Fruit fly (Drosophila melanogaster) whole organism, embryonic: ENCODE measurements around the gene CG17738.

ENCODE experiments used
- Abd-B ChIP-seq: fragments of 200-800 bp; sonication (Bioruptor generic); optimal IDR thresholded peaks from 2 replicates; lab custom pipeline; 2018; ENCODE audit warnings: missing biosample characterization, mild to moderate bottlenecking, missing genetic modification characterization, moderate library complexity
- Aef1 ChIP-seq: fragments of 200-800 bp; sonication (Bioruptor generic); IDR thresholded peaks from 3 replicates; pipeline ENCODE4 v1.3.6; 2022; ENCODE audit warnings: missing biosample characterization, missing genetic modification characterization
- CG11093 ChIP-seq: fragments of 200-800 bp; sonication (Bioruptor generic); IDR thresholded peaks from 3 replicates; pipeline ENCODE4 v1.3.6; 2022; ENCODE audit warnings: missing biosample characterization, missing genetic modification characterization
- CG12942 ChIP-seq: fragments of 200-800 bp; sonication (Bioruptor generic); optimal IDR thresholded peaks from 3 replicates; lab custom pipeline; 2016; ENCODE audit warnings: missing biosample characterization, missing genetic modification characterization
- CG13894 ChIP-seq: fragments of 200-800 bp; sonication (Bioruptor generic); optimal IDR thresholded peaks from 3 replicates; lab custom pipeline; 2018; ENCODE audit warnings: missing biosample characterization, mild to moderate bottlenecking, missing genetic modification characterization, moderate library complexity
- CG15601 ChIP-seq: fragments of 200-800 bp; sonication (Bioruptor generic); optimal IDR thresholded peaks from 3 replicates; lab custom pipeline; 2019; ENCODE audit warnings: missing biosample characterization, mild to moderate bottlenecking, missing genetic modification characterization, moderate library complexity
- CG15696 ChIP-seq: fragments of 200-800 bp; sonication (Bioruptor generic); optimal IDR thresholded peaks from 2 replicates; lab custom pipeline; 2019; ENCODE audit warnings: missing biosample characterization, mild to moderate bottlenecking, missing genetic modification characterization, moderate library complexity
- CG17612 ChIP-seq: fragments of 200-800 bp; sonication (Bioruptor generic); IDR thresholded peaks from 2 replicates; pipeline ENCODE4 v1.3.6; 2022; ENCODE audit warnings: missing biosample characterization, missing genetic modification characterization
- CG2678 ChIP-seq: fragments of 200-800 bp; sonication (Bioruptor generic); optimal IDR thresholded peaks from 3 replicates; lab custom pipeline; 2019; ENCODE audit warnings: missing biosample characterization, mild to moderate bottlenecking, missing genetic modification characterization, moderate library complexity
- CG31441 ChIP-seq: fragments of 200-800 bp; sonication (Bioruptor generic); IDR thresholded peaks from 2 replicates; pipeline ENCODE4 v1.3.6; 2022; ENCODE audit warnings: missing biosample characterization, missing genetic modification characterization
- CG4820 ChIP-seq: fragments of 200-800 bp; sonication (Bioruptor generic); optimal IDR thresholded peaks from 3 replicates; lab custom pipeline; 2016; ENCODE audit warnings: missing biosample characterization, missing genetic modification characterization
- CG4854 ChIP-seq: fragments of 200-800 bp; sonication (Bioruptor generic); optimal IDR thresholded peaks from 2 replicates; lab custom pipeline; 2016; ENCODE audit warnings: missing biosample characterization, missing genetic modification characterization, inconsistent platforms
- CG6654 ChIP-seq: fragments of 200-800 bp; sonication (Bioruptor generic); optimal IDR thresholded peaks from 2 replicates; lab custom pipeline; 2017; ENCODE audit warnings: missing biosample characterization, mild to moderate bottlenecking, missing genetic modification characterization
- CG8359 ChIP-seq: fragments of 200-800 bp; sonication (Bioruptor generic); optimal IDR thresholded peaks from 2 replicates; lab custom pipeline; 2017; ENCODE audit warnings: missing biosample characterization, mild to moderate bottlenecking, missing genetic modification characterization, borderline replicate concordance
- CG8765 ChIP-seq: fragments of 200-800 bp; sonication (Bioruptor generic); IDR thresholded peaks from 2 replicates; pipeline ENCODE4 v1.3.6; 2022; ENCODE audit warnings: missing biosample characterization, missing genetic modification characterization
- CG9932 ChIP-seq: fragments of 200-800 bp; sonication (Bioruptor generic); IDR thresholded peaks from 2 replicates; pipeline ENCODE4 v1.3.6; 2022; ENCODE audit warnings: missing biosample characterization, missing genetic modification characterization
- CoRest ChIP-seq: fragments of 200-800 bp; sonication (Bioruptor generic); optimal IDR thresholded peaks from 3 replicates; lab custom pipeline; 2018; ENCODE audit warnings: missing biosample characterization, mild to moderate bottlenecking, missing genetic modification characterization, moderate library complexity
- D ChIP-seq, 2 experiments: fragments of 200-800 bp in 1 of 2; fragments of >200 bp in 1 of 2; sonication (Bioruptor generic) in 1 of 2; optimal IDR thresholded peaks; 2 replicates in 1 of 2; 3 replicates in 1 of 2; lab custom pipeline; 2017; ENCODE audit warnings: mild to moderate bottlenecking in 1 of 2, missing biosample characterization in 1 of 2, missing genetic modification characterization in 1 of 2, missing genetic modification reagents in 1 of 2
- Kr ChIP-seq: fragments of 200-800 bp; sonication (Bioruptor generic); optimal IDR thresholded peaks from 2 replicates; lab custom pipeline; 2017; ENCODE audit warnings: missing biosample characterization, mild to moderate bottlenecking, missing genetic modification characterization
- Mad ChIP-seq: fragments of 200-800 bp; sonication (Bioruptor generic); optimal IDR thresholded peaks from 2 replicates; lab custom pipeline; 2016; ENCODE audit warnings: missing biosample characterization, missing genetic modification characterization
- Sin3A ChIP-seq: fragments of >200 bp; optimal IDR thresholded peaks from 2 replicates; lab custom pipeline; 2018
- Sox100B ChIP-seq: fragments of 200-800 bp; sonication (Bioruptor generic); optimal IDR thresholded peaks from 3 replicates; lab custom pipeline; 2018; ENCODE audit warnings: missing biosample characterization, mild to moderate bottlenecking, missing genetic modification characterization
- Stat92E ChIP-seq, 3 experiments: fragments of >200 bp in 2 of 3; fragments of 200-800 bp in 1 of 3; sonication (Bioruptor generic) in 1 of 3; optimal IDR thresholded peaks; 2 replicates each; lab custom pipeline; 2017 to 2019; ENCODE audit warnings: missing biosample characterization in 3 of 3, missing genetic modification characterization in 3 of 3, mild to moderate bottlenecking in 1 of 3, moderate library complexity in 1 of 3
- Xrp1 ChIP-seq: fragments of 200-800 bp; sonication (Bioruptor generic); IDR thresholded peaks from 2 replicates; pipeline ENCODE4 v1.3.6; 2022; ENCODE audit warnings: missing biosample characterization, missing genetic modification characterization
- ac ChIP-seq: fragments of 200-800 bp; sonication (Bioruptor generic); optimal IDR thresholded peaks from 3 replicates; lab custom pipeline; 2017; ENCODE audit warnings: missing biosample characterization, mild to moderate bottlenecking, missing genetic modification characterization
- bsh ChIP-seq, 2 experiments: fragments of 200-800 bp; sonication (Bioruptor generic); optimal IDR thresholded peaks; 2 replicates each; lab custom pipeline; 2017 to 2018; ENCODE audit warnings: mild to moderate bottlenecking in 2 of 2, missing biosample characterization in 2 of 2, missing genetic modification characterization in 2 of 2, moderate library complexity in 1 of 2
- cad ChIP-seq: fragments of >200 bp; optimal IDR thresholded peaks from 2 replicates; lab custom pipeline; 2017; ENCODE audit warnings: missing biosample characterization, missing genetic modification characterization
- dpn ChIP-seq, 2 experiments: fragments of 200-800 bp; sonication (Bioruptor generic); optimal IDR thresholded peaks; 3 replicates each; lab custom pipeline; 2016; ENCODE audit warnings: missing biosample characterization in 2 of 2, missing genetic modification characterization in 2 of 2
- fd102C ChIP-seq: fragments of 200-800 bp; sonication (Bioruptor generic); optimal IDR thresholded peaks from 2 replicates; lab custom pipeline; 2018; ENCODE audit warnings: missing biosample characterization, mild to moderate bottlenecking, missing genetic modification characterization, moderate library complexity
- fd64A ChIP-seq: fragments of 200-800 bp; sonication (Bioruptor generic); optimal IDR thresholded peaks from 3 replicates; lab custom pipeline; 2018; ENCODE audit warnings: missing biosample characterization, mild to moderate bottlenecking, missing genetic modification characterization
- gro ChIP-seq: fragments of 200-800 bp; sonication (Bioruptor generic); optimal IDR thresholded peaks from 2 replicates; lab custom pipeline; 2016; ENCODE audit warnings: missing biosample characterization, missing genetic modification characterization
- jumu ChIP-seq: fragments of 200-800 bp; sonication (Bioruptor generic); optimal IDR thresholded peaks from 3 replicates; lab custom pipeline; 2016; ENCODE audit warnings: missing biosample characterization, missing genetic modification characterization
- lola ChIP-seq, 3 experiments: fragments of >200 bp in 2 of 3; fragments of 200-800 bp in 1 of 3; sonication (Bioruptor generic) in 1 of 3; optimal IDR thresholded peaks; 2 replicates each; lab custom pipeline; 2017 to 2019; ENCODE audit warnings: missing biosample characterization in 3 of 3, missing genetic modification characterization in 3 of 3, mild to moderate bottlenecking in 1 of 3, moderate library complexity in 1 of 3
- lov ChIP-seq, 2 experiments: fragments of 200-800 bp in 1 of 2; fragments of >200 bp in 1 of 2; sonication (Bioruptor generic) in 1 of 2; IDR thresholded peaks in 1 of 2; optimal IDR thresholded peaks in 1 of 2; 2 replicates in 1 of 2; 3 replicates in 1 of 2; pipeline versions ENCODE4 v1.3.6 to Lab custom; 2017 to 2022; ENCODE audit warnings: missing biosample characterization in 1 of 2, missing genetic modification characterization in 1 of 2
- mirr ChIP-seq: fragments of 200-800 bp; sonication (Bioruptor generic); optimal IDR thresholded peaks from 3 replicates; lab custom pipeline; 2018; ENCODE audit warnings: missing biosample characterization, mild to moderate bottlenecking, missing genetic modification characterization
- odd ChIP-seq: fragments of 200-800 bp; sonication (Bioruptor generic); optimal IDR thresholded peaks from 2 replicates; lab custom pipeline; 2017; ENCODE audit warnings: missing biosample characterization, mild to moderate bottlenecking, missing genetic modification characterization
- org-1 ChIP-seq: fragments of 200-800 bp; sonication (Bioruptor generic); optimal IDR thresholded peaks from 2 replicates; lab custom pipeline; 2017; ENCODE audit warnings: missing biosample characterization, missing genetic modification characterization
- repo ChIP-seq: fragments of 200-800 bp; sonication (Bioruptor generic); optimal IDR thresholded peaks from 2 replicates; lab custom pipeline; 2016; ENCODE audit warnings: missing biosample characterization, missing genetic modification characterization
- sd ChIP-seq: fragments of 200-800 bp; sonication (Bioruptor generic); optimal IDR thresholded peaks from 3 replicates; lab custom pipeline; 2018; ENCODE audit warnings: missing biosample characterization, mild to moderate bottlenecking, missing genetic modification characterization, moderate library complexity
- sens-2 ChIP-seq: fragments of 200-800 bp; sonication (Bioruptor generic); IDR thresholded peaks from 2 replicates; pipeline ENCODE4 v1.3.6; 2022; ENCODE audit warnings: missing biosample characterization, missing genetic modification characterization
- tap ChIP-seq: fragments of 200-800 bp; optimal IDR thresholded peaks from 3 replicates; lab custom pipeline; 2019; ENCODE audit warnings: missing biosample characterization, mild to moderate bottlenecking, missing genetic modification characterization, moderate library complexity
- tll ChIP-seq, 2 experiments: fragments of 200-800 bp in 1 of 2; fragments of >200 bp in 1 of 2; sonication (Bioruptor generic) in 1 of 2; optimal IDR thresholded peaks; 2 replicates each; lab custom pipeline; 2017 to 2019; ENCODE audit warnings: missing biosample characterization in 2 of 2, missing genetic modification characterization in 2 of 2, mild to moderate bottlenecking in 1 of 2, moderate library complexity in 1 of 2
- toy ChIP-seq: fragments of 200-800 bp; sonication (Bioruptor generic); IDR thresholded peaks from 2 replicates; pipeline ENCODE4 v1.3.6; 2022; ENCODE audit warnings: missing biosample characterization, missing genetic modification characterization
- wor ChIP-seq: fragments of 200-800 bp; sonication (Bioruptor generic); IDR thresholded peaks from 2 replicates; pipeline ENCODE4 v1.3.6; 2022; ENCODE audit warnings: missing biosample characterization, missing genetic modification characterization
- zen ChIP-seq: fragments of 200-800 bp; sonication (Bioruptor generic); optimal IDR thresholded peaks from 3 replicates; lab custom pipeline; 2018; ENCODE audit warnings: missing biosample characterization, mild to moderate bottlenecking, missing genetic modification characterization, moderate library complexity
- zen2 ChIP-seq: fragments of 200-800 bp; sonication (Bioruptor generic); IDR thresholded peaks from 3 replicates; pipeline ENCODE4 v1.3.6; 2022; ENCODE audit warnings: missing biosample characterization, missing genetic modification characterization; ENCODE audit not compliant: partially characterized antibody
- zfh1 ChIP-seq: fragments of 200-800 bp; sonication (Bioruptor generic); IDR thresholded peaks from 3 replicates; pipeline ENCODE4 v1.3.6; 2022; ENCODE audit warnings: missing biosample characterization, missing genetic modification characterization

CG17738 gene

dm6 chr3R:12248243-12248642, 22.4 kb upstream of the CG17738 start:
- no peak for TF ChIP-seq Mad (GFP tag; lab: Kevin White, UChicago)
- peak in 1 of 2 experiments; percentile 93 for TF ChIP-seq tll (GFP tag; optimal IDR thresholded peaks at IDR 0.05; lab: Kevin White, UChicago)
- peak; percentile 61 for TF ChIP-seq zen
- TF ChIP-seq jumu (GFP tag; lab: Kevin White, UChicago): no peak
- TF ChIP-seq CG9932: no peak
- peak; percentile 5 for TF ChIP-seq Kr (GFP tag; lab: Kevin White, UChicago)
- peak; percentile 83 for TF ChIP-seq cad (GFP tag; lab: Kevin White, UChicago)
- no peak for TF ChIP-seq wor
- peak; percentile 92 for TF ChIP-seq D (optimal IDR thresholded peaks at IDR 0.05; lab: Kevin White, UChicago)
- no peak for TF ChIP-seq D (GFP tag; optimal IDR thresholded peaks at IDR 0.05; lab: Kevin White, UChicago)
- TF ChIP-seq, all 482 proteins: peak for 5

dm6 chr3R:12250204-12250603, 20.5 kb upstream of the CG17738 start:
- TF ChIP-seq CG8765 (GFP tag; lab: Robert Waterston, UW) (no peak), CG2678 (tag; lab: Kevin White, UChicago) (peak; percentile 26), org-1 (GFP tag; lab: Kevin White, UChicago) (peak; percentile 22), Sox100B (GFP tag; lab: Kevin White, UChicago) (peak; percentile 8), bsh (GFP tag; optimal IDR thresholded peaks at IDR 0.05; lab: Kevin White, UChicago) (peak in 1 of 2 experiments; percentile 19), CG6654 (GFP tag; lab: Kevin White, UChicago) (no peak), CG12942 (no peak), CG8359 (GFP tag; lab: Kevin White, UChicago) (peak; percentile 12), sd (peak; percentile 18), zfh1 (GFP tag; lab: Robert Waterston, UW) (0 out of 3 replicates have a peak, but pooled peaks have one; percentile 7), tap (tag; lab: Kevin White, UChicago) (no peak), CG31441 (GFP tag; lab: Robert Waterston, UW) (peak; percentile 18; the same call in 1 of the 2 replicates), CG17612 (GFP tag; lab: Robert Waterston, UW) (no peak), odd (GFP tag; lab: Kevin White, UChicago) (peak; percentile 19), Abd-B (no peak), Stat92E (GFP tag; optimal IDR thresholded peaks at IDR 0.05; lab: Kevin White, UChicago) (no peak), zen (no peak), CG13894 (no peak), gro (GFP tag; lab: Kevin White, UChicago) (no peak), CG15601 (tag; lab: Kevin White, UChicago) (peak; percentile 45), Aef1 (GFP tag; lab: Robert Waterston, UW) (no peak), CG4854 (GFP tag; lab: Kevin White, UChicago) (no peak), fd64A (GFP tag; lab: Kevin White, UChicago) (peak; percentile 8), repo (GFP tag; lab: Kevin White, UChicago) (no peak), lov (optimal IDR thresholded peaks at IDR 0.05; lab: Kevin White, UChicago) (no peak), lov (GFP tag; IDR thresholded peaks at IDR 0.05; lab: Robert Waterston, UW) (no peak), mirr (GFP tag; lab: Kevin White, UChicago) (no peak), zen2 (GFP tag; lab: Robert Waterston, UW) (no peak), fd102C (GFP tag; lab: Kevin White, UChicago) (no peak), Sin3A (lab: Kevin White, UChicago) (no peak), toy (GFP tag; lab: Robert Waterston, UW) (no peak), CG11093 (no peak), Xrp1 (GFP tag; lab: Robert Waterston, UW) (0 out of 2 replicates have a peak, but pooled peaks have one; percentile 15), CoRest (tag; lab: Kevin White, UChicago) (no peak), ac (peak; percentile 5), CG4820 (GFP tag; lab: Kevin White, UChicago) (no peak), sens-2 (no peak), CG15696 (tag; lab: Kevin White, UChicago) (peak; percentile 25), lola (GFP tag; optimal IDR thresholded peaks at IDR 0.05; lab: Kevin White, UChicago) (peak in 1 of 3 experiments; percentile 21), dpn (GFP tag; optimal IDR thresholded peaks at IDR 0.05; lab: Kevin White, UChicago) (no peak), tll (GFP tag; optimal IDR thresholded peaks at IDR 0.05; lab: Kevin White, UChicago) (peak in 1 of 2 experiments; percentile 8)
